Worm (Caenorhabditis elegans): ENCODE results near the gene T20B3.14.

The T20B3.14 gene

DNA sequence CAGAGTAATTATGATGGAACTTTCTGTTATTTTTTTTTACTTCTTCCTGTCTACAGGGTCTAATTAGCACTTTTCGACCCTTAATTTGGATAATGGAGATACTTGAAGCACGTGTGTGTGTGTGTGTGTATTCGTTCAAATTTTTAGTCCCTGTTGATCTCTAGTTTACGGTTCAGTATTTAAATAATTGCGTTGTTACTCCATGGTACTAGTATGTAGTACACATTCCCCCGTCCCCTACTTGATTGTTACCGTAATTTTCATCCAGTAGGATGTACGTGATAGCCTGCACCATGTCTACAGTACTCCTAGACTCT is 41.9 kb downstream of the T20B3.14 start:
- TF ChIP-seq ref-1 (GFP tag; conservative IDR thresholded peaks at IDR 0.05), result no peak
- no peak for TF ChIP-seq klf-2 (GFP tag; conservative IDR thresholded peaks at IDR 0.05)
- TF ChIP-seq flt-1 (GFP tag; IDR thresholded peaks at IDR 0.05), result no peak
- TF ChIP-seq cog-1 (tag; optimal IDR thresholded peaks at IDR 0.05), result no peak
- TF ChIP-seq ztf-23 (GFP tag; IDR thresholded peaks at IDR 0.05), result no peak
- no peak for TF ChIP-seq ztf-29 (GFP tag; IDR thresholded peaks at IDR 0.05)
- TF ChIP-seq med-1 (GFP tag; optimal IDR thresholded peaks at IDR 0.05; ENCODE audit: insufficient read depth), result no peak
- TF ChIP-seq T22C8.4 (GFP tag; IDR thresholded peaks at IDR 0.05), result no peak
- no peak for TF ChIP-seq tab-1 (GFP tag; IDR thresholded peaks at IDR 0.05)

- no peak for TF ChIP-seq cog-1 (tag; optimal IDR thresholded peaks at IDR 0.05)
- no peak for TF ChIP-seq ztf-29 (GFP tag; IDR thresholded peaks at IDR 0.05)
- TF ChIP-seq ref-1 (GFP tag; conservative IDR thresholded peaks at IDR 0.05), result no peak
- TF ChIP-seq med-1 (GFP tag; optimal IDR thresholded peaks at IDR 0.05; ENCODE audit: insufficient read depth), result no peak
- no peak for TF ChIP-seq klf-2 (GFP tag; conservative IDR thresholded peaks at IDR 0.05)
- no peak for TF ChIP-seq tab-1 (GFP tag; IDR thresholded peaks at IDR 0.05)
These were observed 42.4 kb downstream of the T20B3.14 start for ce11 chrV:16778540-16779280.

ce11 chrV:16774428-16774827 is 46.7 kb downstream of the T20B3.14 start:
- TF ChIP-seq ref-1 (GFP tag; conservative IDR thresholded peaks at IDR 0.05) (no peak), T22C8.4 (GFP tag; IDR thresholded peaks at IDR 0.05) (no peak), cog-1 (tag; optimal IDR thresholded peaks at IDR 0.05) (no peak), ztf-29 (GFP tag; IDR thresholded peaks at IDR 0.05) (no peak)
